Worm (Caenorhabditis elegans) whole organism, early embryonic: Measurements from ENCODE around the gene syx-6.

Experiments used
- B0310.2 ChIP-seq: sonication (generic microtip); optimal IDR thresholded peaks from 2 replicates; lab custom pipeline; 2016; ENCODE audit warnings: mild to moderate bottlenecking, missing genetic modification characterization, missing compliant biosample characterization
- F13C5.2 ChIP-seq: sonication (generic microtip); optimal IDR thresholded peaks from 2 replicates; lab custom pipeline; 2017; ENCODE audit warnings: mild to moderate bottlenecking, missing genetic modification characterization, inconsistent platforms, missing compliant biosample characterization
- aly-1 ChIP-seq: sonication (generic microtip); optimal IDR thresholded peaks from 2 replicates; lab custom pipeline; 2016; ENCODE audit warnings: missing genetic modification characterization, missing compliant biosample characterization
- ama-1 ChIP-seq: fragments of 150-350 bp; optimal IDR thresholded peaks from 2 replicates; lab custom pipeline; 2014
- ceh-13 ChIP-seq: fragments of 200-800 bp; sonication (Bioruptor generic); optimal IDR thresholded peaks from 2 replicates; lab custom pipeline; 2018; ENCODE audit warnings: mild to moderate bottlenecking, missing genetic modification characterization, missing compliant biosample characterization
- ceh-36 ChIP-seq: sonication (generic microtip); optimal IDR thresholded peaks from 2 replicates; lab custom pipeline; 2016; ENCODE audit warnings: missing genetic modification characterization, inconsistent platforms, missing compliant biosample characterization
- ets-7 ChIP-seq: sonication (generic microtip); optimal IDR thresholded peaks from 2 replicates; lab custom pipeline; 2016; ENCODE audit warnings: missing genotype, missing genetic modification characterization, missing compliant biosample characterization
- flt-1 ChIP-seq: fragments of 200-800 bp; sonication (Bioruptor generic); IDR thresholded peaks from 2 replicates; pipeline ENCODE4 v1.3.6; 2022; ENCODE audit warnings: missing genetic modification characterization, missing compliant biosample characterization
- hmbx-1 ChIP-seq: sonication (generic microtip); optimal IDR thresholded peaks from 2 replicates; lab custom pipeline; 2016; ENCODE audit warnings: mild to moderate bottlenecking, missing genetic modification characterization, missing compliant biosample characterization
- hmg-4 ChIP-seq: fragments of 200-800 bp; sonication (Bioruptor generic); optimal IDR thresholded peaks from 2 replicates; lab custom pipeline; 2018; ENCODE audit warnings: mild to moderate bottlenecking, missing genetic modification characterization, missing compliant biosample characterization
- hnd-1 ChIP-seq: sonication (generic microtip); optimal IDR thresholded peaks from 2 replicates; lab custom pipeline; 2016; ENCODE audit warnings: missing genetic modification characterization, missing compliant biosample characterization
- pes-1 ChIP-seq: fragments of 200-800 bp; sonication (Bioruptor generic); IDR thresholded peaks from 2 replicates; pipeline ENCODE4 v1.3.6; 2022; ENCODE audit warnings: missing genetic modification reagents, missing genetic modification characterization, missing compliant biosample characterization
- scrt-1 ChIP-seq: fragments of 200-800 bp; sonication (Bioruptor generic); IDR thresholded peaks from 2 replicates; pipeline ENCODE4 v1.3.6; 2022; ENCODE audit warnings: missing genetic modification characterization, missing compliant biosample characterization
- sea-1 ChIP-seq: fragments of 200-800 bp; sonication (Bioruptor generic); conservative IDR thresholded peaks from 2 replicates; pipeline ENCODE4 v1.3.6; 2022; ENCODE audit warnings: missing genetic modification characterization, missing compliant biosample characterization
- tbx-11 ChIP-seq: fragments of 200-800 bp; sonication (Bioruptor generic); IDR thresholded peaks from 2 replicates; pipeline ENCODE4 v1.3.6; 2022; ENCODE audit warnings: missing genetic modification characterization, missing compliant biosample characterization
- tbx-37 ChIP-seq: fragments of 200-800 bp; sonication (Bioruptor generic); conservative IDR thresholded peaks from 2 replicates; pipeline ENCODE4 v1.3.6; 2022; ENCODE audit warnings: missing genetic modification reagents, missing genetic modification characterization, missing compliant biosample characterization
- tra-4 ChIP-seq: sonication (generic microtip); optimal IDR thresholded peaks from 2 replicates; lab custom pipeline; 2017; ENCODE audit warnings: missing genetic modification characterization, missing compliant biosample characterization

Gene syx-6

ce11 chrX:3126979-3127378, 37.3 kb upstream of the syx-6 start, which contains the start of gene spc-1:
Gene spc-1 (minus strand): TSS chrX:3127079.
- TF ChIP-seq tbx-37 (GFP tag; lab: Robert Waterston, UW): no peak

DNA sequence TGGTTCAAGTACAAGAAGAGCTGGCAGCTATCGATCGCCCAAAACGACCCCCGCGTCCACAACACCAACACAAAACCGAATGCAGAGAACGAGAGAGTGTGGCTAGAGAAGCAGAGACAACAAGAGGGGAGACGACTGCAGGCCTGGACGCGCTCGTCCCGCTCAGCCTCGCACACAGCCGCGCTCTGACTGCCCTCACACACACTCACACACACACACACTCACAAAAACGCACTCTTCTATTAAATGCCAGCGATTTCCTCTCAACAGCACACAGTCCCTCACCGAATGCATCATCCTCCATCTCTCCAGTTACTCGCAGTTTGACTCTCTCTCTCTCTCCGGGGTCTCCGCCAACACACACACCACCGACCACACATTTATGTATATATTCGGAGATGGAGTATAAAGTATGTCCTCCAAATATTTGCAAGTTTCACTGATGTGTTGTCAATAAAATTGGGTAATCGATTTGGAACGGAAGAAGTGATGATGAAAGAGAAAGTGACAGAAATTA, 36.6 kb upstream of the syx-6 start:
- TF ChIP-seq tbx-11 (GFP tag; lab: Robert Waterston, UW): no peak
- peak; percentile 96 for TF ChIP-seq hmg-4
- TF ChIP-seq ets-7 (tag; lab: Kevin White, UChicago): peak; percentile 26
- no peak for TF ChIP-seq hnd-1
- no peak for TF ChIP-seq tra-4 (tag; lab: Kevin White, UChicago)
- TF ChIP-seq ceh-36 (tag; lab: Kevin White, UChicago): no peak
- TF ChIP-seq sea-1 (GFP tag; lab: Robert Waterston, UW): peak; percentile 59; the same call in 1 of the 2 replicates
- peak; percentile 62 for TF ChIP-seq B0310.2 (tag; lab: Kevin White, UChicago)
- no peak for TF ChIP-seq flt-1 (GFP tag; lab: Robert Waterston, UW)
- peak; percentile 90 for TF ChIP-seq F13C5.2 (tag; lab: Kevin White, UChicago)
- no peak for TF ChIP-seq ceh-13 (GFP tag; lab: Kevin White, UChicago)
- TF ChIP-seq aly-1 (tag; lab: Kevin White, UChicago): peak; percentile 80
- no peak for TF ChIP-seq ama-1 (lab: Kevin White, UChicago)
- TF ChIP-seq scrt-1: peak; percentile 32; the same call in 1 of the 2 replicates
- 0 out of 2 replicates have a peak, but pooled peaks have one; percentile 21 for TF ChIP-seq pes-1 (GFP tag; lab: Robert Waterston, UW)
- TF ChIP-seq hmbx-1 (tag; lab: Kevin White, UChicago): no peak
- no peak; the same call in 1 of the 2 replicates for TF ChIP-seq tbx-37 (GFP tag; lab: Robert Waterston, UW)

- TF ChIP-seq flt-1 (GFP tag; lab: Robert Waterston, UW) (no peak), hmbx-1 (tag; lab: Kevin White, UChicago) (no peak), sea-1 (GFP tag; lab: Robert Waterston, UW) (no peak), tbx-37 (GFP tag; lab: Robert Waterston, UW) (no peak), F13C5.2 (tag; lab: Kevin White, UChicago) (no peak), ets-7 (tag; lab: Kevin White, UChicago) (no peak), aly-1 (tag; lab: Kevin White, UChicago) (no peak), B0310.2 (tag; lab: Kevin White, UChicago) (no peak), tra-4 (tag; lab: Kevin White, UChicago) (no peak), ceh-13 (GFP tag; lab: Kevin White, UChicago) (no peak), pes-1 (GFP tag; lab: Robert Waterston, UW) (no peak), hnd-1 (no peak), ceh-36 (tag; lab: Kevin White, UChicago) (no peak), tbx-11 (GFP tag; lab: Robert Waterston, UW) (no peak), scrt-1 (no peak), ama-1 (lab: Kevin White, UChicago) (no peak)
Observed at ce11 chrX:3135186-3135585, 29.1 kb upstream of the syx-6 start, which contains the start of gene K10B3.1. Gene K10B3.1 (plus strand): TSS chrX:3135486.

ce11 chrX:3139516-3140301, 24.6 kb upstream of the syx-6 start:
- TF ChIP-seq tra-4 (tag; lab: Kevin White, UChicago): no peak
- no peak for TF ChIP-seq scrt-1
- no peak for TF ChIP-seq sea-1 (GFP tag; lab: Robert Waterston, UW)
- no peak for TF ChIP-seq pes-1 (GFP tag; lab: Robert Waterston, UW)
- TF ChIP-seq ets-7 (tag; lab: Kevin White, UChicago): no peak
- no peak for TF ChIP-seq tbx-37 (GFP tag; lab: Robert Waterston, UW)
- no peak for TF ChIP-seq flt-1 (GFP tag; lab: Robert Waterston, UW)
- TF ChIP-seq hmg-4: no peak
- TF ChIP-seq B0310.2 (tag; lab: Kevin White, UChicago): no peak
- no peak for TF ChIP-seq ama-1 (lab: Kevin White, UChicago)
- TF ChIP-seq ceh-36 (tag; lab: Kevin White, UChicago): no peak
- no peak for TF ChIP-seq tbx-11 (GFP tag; lab: Robert Waterston, UW)
- no peak for TF ChIP-seq hnd-1
- TF ChIP-seq F13C5.2 (tag; lab: Kevin White, UChicago): no peak
- no peak for TF ChIP-seq aly-1 (tag; lab: Kevin White, UChicago)
- no peak for TF ChIP-seq hmbx-1 (tag; lab: Kevin White, UChicago)
- TF ChIP-seq ceh-13 (GFP tag; lab: Kevin White, UChicago): no peak

- TF ChIP-seq scrt-1: no peak
- no peak for TF ChIP-seq hmg-4
- no peak for TF ChIP-seq F13C5.2 (tag; lab: Kevin White, UChicago)
- TF ChIP-seq hmbx-1 (tag; lab: Kevin White, UChicago): no peak
- TF ChIP-seq tbx-37 (GFP tag; lab: Robert Waterston, UW): no peak
- no peak for TF ChIP-seq flt-1 (GFP tag; lab: Robert Waterston, UW)
- TF ChIP-seq tra-4 (tag; lab: Kevin White, UChicago): no peak
- TF ChIP-seq pes-1 (GFP tag; lab: Robert Waterston, UW): no peak
Observed at ce11 chrX:3141704-3142103, 22.6 kb upstream of the syx-6 start.

DNA sequence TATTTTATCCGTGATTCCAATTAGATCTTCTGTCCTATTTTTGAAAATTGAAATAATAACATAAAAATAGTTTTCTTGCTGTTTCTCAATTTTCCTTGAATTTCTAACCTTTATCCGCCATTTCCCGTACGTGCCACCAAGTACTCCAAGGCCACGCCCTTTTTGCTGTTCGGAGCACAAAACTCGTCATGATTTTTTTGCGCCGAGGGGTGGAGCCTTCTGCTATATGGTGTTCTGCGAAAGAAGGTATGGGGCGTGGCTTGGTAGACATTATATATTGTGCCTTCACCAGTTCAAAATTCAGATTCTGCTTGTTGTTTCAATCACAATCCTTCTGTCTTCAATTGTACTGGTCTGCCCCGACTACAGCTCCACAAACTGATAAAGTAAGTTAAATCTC, 19.1 kb upstream of the syx-6 start, which contains the start of gene C15C7.4:
TSS of gene C15C7.4 (plus strand) at position 301 of the 400 bp plus-strand sequence.
- no peak for TF ChIP-seq aly-1 (tag; lab: Kevin White, UChicago)
- TF ChIP-seq sea-1 (GFP tag; lab: Robert Waterston, UW): no peak
- TF ChIP-seq hnd-1: no peak
- no peak for TF ChIP-seq tra-4 (tag; lab: Kevin White, UChicago)
- no peak for TF ChIP-seq hmbx-1 (tag; lab: Kevin White, UChicago)
- no peak for TF ChIP-seq pes-1 (GFP tag; lab: Robert Waterston, UW)
- no peak for TF ChIP-seq ama-1 (lab: Kevin White, UChicago)
- no peak for TF ChIP-seq tbx-37 (GFP tag; lab: Robert Waterston, UW)
- no peak for TF ChIP-seq ceh-13 (GFP tag; lab: Kevin White, UChicago)
- no peak for TF ChIP-seq hmg-4
